Worm (Caenorhabditis elegans) whole organism, L3 larva: Measurements from ENCODE around the gene ZC190.2.

ENCODE experiments used
- tbx-2 ChIP-seq: sonication (generic microtip); optimal IDR thresholded peaks from 2 replicates; lab custom pipeline; 2016; ENCODE audit warnings: mild to moderate bottlenecking, missing genetic modification characterization, missing compliant biosample characterization
- ztf-4 ChIP-seq: fragments of 150-350 bp; optimal IDR thresholded peaks from 2 replicates; lab custom pipeline; 2014; ENCODE audit warnings: missing biosample characterization, missing genetic modification characterization

DNA sequence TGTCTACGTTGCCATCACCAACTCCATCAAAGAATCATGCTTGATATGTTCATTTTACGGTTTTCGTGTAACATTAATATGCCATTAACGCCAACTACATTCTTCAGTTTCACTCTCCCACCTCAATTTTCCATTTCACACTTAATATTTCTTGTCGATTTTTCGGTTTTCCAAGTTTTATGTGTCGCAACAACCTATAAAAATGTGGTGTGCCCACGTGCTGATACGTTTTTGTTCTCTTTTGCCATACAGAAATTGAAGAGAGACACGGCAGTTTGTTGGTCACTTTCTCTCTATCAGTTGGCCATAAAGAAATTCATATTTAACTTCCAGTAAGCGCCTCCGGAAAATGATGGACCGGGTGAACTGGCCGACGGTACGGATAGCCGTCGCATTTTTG is 1.6 kb downstream of the ZC190.2 start, which contains the start of gene cln-3.3:
- TF ChIP-seq tbx-2 (no peak), ztf-4 (tag; lab: Kevin White, UChicago) (no peak)
